Worm (Caenorhabditis elegans): ENCODE data around the gene lgx-1.

- TF ChIP-seq lin-39 (tag; optimal IDR thresholded peaks at IDR 0.05) (no peak), ztf-11 (tag; optimal IDR thresholded peaks at IDR 0.05) (no peak), snpc-4 (tag; optimal IDR thresholded peaks at IDR 0.05) (no peak), ces-1 (GFP tag; optimal IDR thresholded peaks at IDR 0.05) (no peak), ama-1 (optimal IDR thresholded peaks at IDR 0.05) (no peak), dsc-1 (tag; optimal IDR thresholded peaks at IDR 0.05) (no peak), elt-2 (tag; optimal IDR thresholded peaks at IDR 0.05) (no peak), zip-4 (GFP tag; optimal IDR thresholded peaks at IDR 0.05) (no peak), nhr-12 (tag; optimal IDR thresholded peaks at IDR 0.05) (no peak), unc-62 (GFP tag; optimal IDR thresholded peaks at IDR 0.05) (no peak), lin-15B (tag; optimal IDR thresholded peaks at IDR 0.05) (no peak), lsy-2 (tag; optimal IDR thresholded peaks at IDR 0.05) (no peak), nhr-237 (tag; optimal IDR thresholded peaks at IDR 0.05) (no peak)
Measured at ce11 chrX:5567454-5567853, 29.1 kb upstream of the lgx-1 start, which contains the start of gene mec-2.

All from whole organism, L1 larva.